Worm (Caenorhabditis elegans): ENCODE results near the gene C06H5.11.
A peak's percentile ranks its signal among the peaks of the same experiment; 100 is the strongest.

ce11 chrV:17938978-17939377, 45.1 kb upstream of the C06H5.11 start:
- TF ChIP-seq unc-130 (GFP tag; optimal IDR thresholded peaks at IDR 0.05) (no peak), tbp1 (GFP tag; optimal IDR thresholded peaks at IDR 0.05) (peak; percentile 53), cebp-2 (GFP tag; IDR thresholded peaks at IDR 0.05) (no peak), unc-62 (GFP tag; optimal IDR thresholded peaks at IDR 0.05) (no peak)

All from whole organism, young adult.